Fruit fly (Drosophila melanogaster): Measurements from ENCODE around the gene CG33995.

CG33995 gene

dm6 chr2L:5010784-5011260 lies 32.2 kb upstream of the CG33995 start, which contains the start of the genes CG31917, Tfb5 and SelT:
Gene CG31917 (minus strand): TSS chr2L:5010834.
Gene Tfb5 (minus strand): TSS chr2L:5010834.
Gene SelT (plus strand): TSS chr2L:5010922.
- 0 out of 2 replicates have a peak, but pooled peaks have one; percentile 11 for TF ChIP-seq E2f2 (GFP tag; IDR thresholded peaks at IDR 0.05)
- TF ChIP-seq Hey (tag; optimal IDR thresholded peaks at IDR 0.05), result no peak
- peak; percentile 65 for TF ChIP-seq CG11504 (tag; optimal IDR thresholded peaks at IDR 0.05)
- peak; percentile 9 for TF ChIP-seq chn (GFP tag; optimal IDR thresholded peaks at IDR 0.05)
- TF ChIP-seq Rfx (GFP tag; IDR thresholded peaks at IDR 0.05), result peak; percentile 80
- peak; percentile 62 for TF ChIP-seq dm (GFP tag; optimal IDR thresholded peaks at IDR 0.05)
- no peak for TF ChIP-seq wek (GFP tag; optimal IDR thresholded peaks at IDR 0.05)
- peak; percentile 68 for TF ChIP-seq unpg (GFP tag; optimal IDR thresholded peaks at IDR 0.05)
- peak; percentile 86 for TF ChIP-seq Scr (GFP tag; IDR thresholded peaks at IDR 0.05; ENCODE audit: partially characterized antibody)
- TF ChIP-seq CG9727 (GFP tag; optimal IDR thresholded peaks at IDR 0.05), result peak; percentile 45
- TF ChIP-seq CG12155 (GFP tag; optimal IDR thresholded peaks at IDR 0.05), result peak; percentile 66
- peak; percentile 45 for TF ChIP-seq nerfin-1 (tag; optimal IDR thresholded peaks at IDR 0.05)
- TF ChIP-seq ken (GFP tag; IDR thresholded peaks at IDR 0.05), result no peak
- TF ChIP-seq CG10462 (GFP tag; optimal IDR thresholded peaks at IDR 0.05), result peak; percentile 12
- peak; percentile 70 for TF ChIP-seq CG13775 (GFP tag; optimal IDR thresholded peaks at IDR 0.05)
- no peak for TF ChIP-seq btn (GFP tag; optimal IDR thresholded peaks at IDR 0.05)
- TF ChIP-seq CG2129 (GFP tag; IDR thresholded peaks at IDR 0.05; ENCODE audit: partially characterized antibody), result peak; percentile 60
- TF ChIP-seq hb (GFP tag; IDR thresholded peaks at IDR 0.05; ENCODE audit: partially characterized antibody), result peak; percentile 58; the same call in 1 of the 3 replicates
- peak; percentile 37; the same call in 1 of the 2 replicates for TF ChIP-seq nerfin-2 (GFP tag; IDR thresholded peaks at IDR 0.05; ENCODE audit: partially characterized antibody)
- peak; percentile 55 for TF ChIP-seq CG1602 (GFP tag; optimal IDR thresholded peaks at IDR 0.05)
- no peak for TF ChIP-seq Mes4 (GFP tag; optimal IDR thresholded peaks at IDR 0.05)
- peak; percentile 60 for TF ChIP-seq lov (optimal IDR thresholded peaks at IDR 0.05)
- TF ChIP-seq lov (GFP tag; IDR thresholded peaks at IDR 0.05), result no peak
- peak; percentile 3 for TF ChIP-seq schlank (tag; optimal IDR thresholded peaks at IDR 0.05)
- TF ChIP-seq Dp (GFP tag; optimal IDR thresholded peaks at IDR 0.05), result peak; percentile 20
- no peak for TF ChIP-seq exex (tag; optimal IDR thresholded peaks at IDR 0.05)
- no peak for TF ChIP-seq CG8478 (optimal IDR thresholded peaks at IDR 0.05)
- TF ChIP-seq CG6791 (GFP tag; IDR thresholded peaks at IDR 0.05; ENCODE audit: partially characterized antibody), result peak; percentile 57; the same call in 2 of the 3 replicates
- TF ChIP-seq ind (GFP tag; optimal IDR thresholded peaks at IDR 0.05), result peak; percentile 47
- peak; percentile 25 for TF ChIP-seq ERR (GFP tag; optimal IDR thresholded peaks at IDR 0.05)
- TF ChIP-seq scrt (GFP tag; optimal IDR thresholded peaks at IDR 0.05), result no peak
- peak; percentile 84 for TF ChIP-seq CG12659 (GFP tag; optimal IDR thresholded peaks at IDR 0.05)
- no peak for TF ChIP-seq caup (GFP tag; optimal IDR thresholded peaks at IDR 0.05; ENCODE audit: severe bottlenecking)
- TF ChIP-seq CG12071 (GFP tag; optimal IDR thresholded peaks at IDR 0.05), result no peak
- TF ChIP-seq BEAF-32 (GFP tag; optimal IDR thresholded peaks at IDR 0.05), result peak; percentile 89
- peak; percentile 75 for TF ChIP-seq Bgb (GFP tag; IDR thresholded peaks at IDR 0.05; ENCODE audit: partially characterized antibody)
- TF ChIP-seq Sry-β (GFP tag; optimal IDR thresholded peaks at IDR 0.05), result peak; percentile 96
- TF ChIP-seq CG34422 (GFP tag; IDR thresholded peaks at IDR 0.05), result peak; percentile 39; the same call in 2 of the 3 replicates
- TF ChIP-seq knrl (GFP tag; IDR thresholded peaks at IDR 0.05; ENCODE audit: partially characterized antibody), result peak; percentile 80
- TF ChIP-seq unc-4 (GFP tag; IDR thresholded peaks at IDR 0.05; ENCODE audit: partially characterized antibody), result peak; percentile 79
- no peak for TF ChIP-seq CG11085 (GFP tag; IDR thresholded peaks at IDR 0.05)
- peak; percentile 57 to 65 for TF ChIP-seq Hr51 (GFP tag; optimal IDR thresholded peaks at IDR 0.05)
- TF ChIP-seq row (GFP tag; IDR thresholded peaks at IDR 0.05), result peak; percentile 95
- TF ChIP-seq cato (GFP tag; optimal IDR thresholded peaks at IDR 0.05; ENCODE audit: borderline replicate concordance), result peak; percentile 8
- TF ChIP-seq hbn (GFP tag; IDR thresholded peaks at IDR 0.05; ENCODE audit: partially characterized antibody), result peak; percentile 65
- TF ChIP-seq CG12942 (GFP tag; optimal IDR thresholded peaks at IDR 0.05), result peak; percentile 59
- TF ChIP-seq CG10959 (GFP tag; IDR thresholded peaks at IDR 0.05), result no peak
- peak; percentile 39 for TF ChIP-seq CG4854 (GFP tag; optimal IDR thresholded peaks at IDR 0.05)
- TF ChIP-seq gsb-n (tag; optimal IDR thresholded peaks at IDR 0.05), result no peak

All from whole organism, embryonic.